Worm (Caenorhabditis elegans) whole organism, young adult: ENCODE results near the gene nucb-1.

ENCODE experiments used
- C06A6.2 ChIP-seq: fragments of 200-800 bp; sonication (Bioruptor generic); conservative IDR thresholded peaks from 2 replicates; pipeline ENCODE4 v1.3.6; 2022; ENCODE audit warnings: missing genetic modification characterization, missing compliant biosample characterization
- D2030.7 ChIP-seq: fragments of 200-800 bp; sonication (Bioruptor generic); IDR thresholded peaks from 2 replicates; pipeline ENCODE4 v1.3.6; 2022; ENCODE audit warnings: missing genetic modification reagents, missing genetic modification characterization, missing compliant biosample characterization
- F22D6.2 ChIP-seq: sonication (generic microtip); optimal IDR thresholded peaks from 2 replicates; lab custom pipeline; 2016; ENCODE audit warnings: mild to moderate bottlenecking, missing genetic modification characterization, missing compliant biosample characterization
- F23B12.7 ChIP-seq: sonication (generic microtip); optimal IDR thresholded peaks from 2 replicates; lab custom pipeline; 2017; ENCODE audit warnings: missing genetic modification characterization, mild to moderate bottlenecking, missing compliant biosample characterization, antibody characterized with exemption, moderate library complexity; ENCODE audit not compliant: insufficient read depth
- F37B4.10 ChIP-seq: fragments of 200-800 bp; sonication (Bioruptor generic); IDR thresholded peaks from 2 replicates; pipeline ENCODE4 v1.3.6; 2022; ENCODE audit warnings: missing genetic modification characterization, missing compliant biosample characterization
- K12H6.12 ChIP-seq: fragments of 200-800 bp; sonication (Bioruptor generic); optimal IDR thresholded peaks from 2 replicates; lab custom pipeline; 2018; ENCODE audit warnings: mild to moderate bottlenecking, missing genetic modification characterization, missing compliant biosample characterization
- ZK185.1 ChIP-seq: sonication (generic microtip); optimal IDR thresholded peaks from 2 replicates; lab custom pipeline; 2016; ENCODE audit warnings: mild to moderate bottlenecking, missing genetic modification characterization, missing compliant biosample characterization; ENCODE audit not compliant: poor library complexity, severe bottlenecking
- ama-1 ChIP-seq, 3 experiments: fragments of 150-350 bp in 1 of 3; sonication (generic microtip) in 2 of 3; optimal IDR thresholded peaks; 2 replicates each; lab custom pipeline; 2014 to 2018; ENCODE audit warnings: missing biosample characterization in 2 of 3, missing genetic modification characterization in 2 of 3, missing genetic modification reagents in 2 of 3
- attf-3 ChIP-seq: fragments of 200-800 bp; sonication (Bioruptor generic); conservative IDR thresholded peaks from 2 replicates; pipeline ENCODE4 v1.3.6; 2022; ENCODE audit warnings: missing genetic modification reagents, missing genetic modification characterization, missing compliant biosample characterization
- bed-1 ChIP-seq: fragments of 200-800 bp; sonication (Bioruptor generic); IDR thresholded peaks from 2 replicates; pipeline ENCODE4 v1.3.6; 2022; ENCODE audit warnings: missing genetic modification reagents, missing genetic modification characterization, missing compliant biosample characterization
- cebp-1 ChIP-seq, 2 experiments: fragments of 200-800 bp in 1 of 2; sonication (Bioruptor generic) in 1 of 2; sonication (generic microtip) in 1 of 2; IDR thresholded peaks in 1 of 2; optimal IDR thresholded peaks in 1 of 2; 2 replicates each; pipeline versions ENCODE4 v1.3.6 to Lab custom; 2017 to 2022; ENCODE audit warnings: missing compliant biosample characterization in 2 of 2, missing genetic modification characterization in 2 of 2, mild to moderate bottlenecking in 1 of 2, missing genetic modification reagents in 1 of 2, moderate library complexity in 1 of 2
- ceh-40 ChIP-seq: fragments of 200-800 bp; sonication (Bioruptor generic); IDR thresholded peaks from 2 replicates; pipeline ENCODE4 v1.3.6; 2022; ENCODE audit warnings: missing genetic modification characterization, missing compliant biosample characterization
- ceh-79 ChIP-seq: sonication (generic microtip); optimal IDR thresholded peaks from 2 replicates; lab custom pipeline; 2017; ENCODE audit warnings: mild to moderate bottlenecking, missing genetic modification characterization, missing compliant biosample characterization
- ceh-91 ChIP-seq: fragments of 200-800 bp; sonication (Bioruptor generic); IDR thresholded peaks from 2 replicates; pipeline ENCODE4 v1.3.6; 2022; ENCODE audit warnings: missing genetic modification reagents, missing genetic modification characterization, missing compliant biosample characterization
- dpff-1 ChIP-seq: sonication (generic microtip); optimal IDR thresholded peaks from 2 replicates; lab custom pipeline; 2017; ENCODE audit warnings: mild to moderate bottlenecking, missing genetic modification characterization, missing compliant biosample characterization
- dpl-1 ChIP-seq: fragments of 150-350 bp; optimal IDR thresholded peaks from 2 replicates; lab custom pipeline; 2014; ENCODE audit warnings: missing biosample characterization, missing genetic modification reagents, missing genetic modification characterization
- efl-1 ChIP-seq: fragments of 150-350 bp; optimal IDR thresholded peaks from 2 replicates; lab custom pipeline; 2014; ENCODE audit warnings: missing biosample characterization, missing genetic modification reagents, missing genetic modification characterization
- ets-4 ChIP-seq: fragments of 200-800 bp; sonication (Bioruptor generic); optimal IDR thresholded peaks from 2 replicates; lab custom pipeline; 2018; ENCODE audit warnings: mild to moderate bottlenecking, missing genetic modification characterization, missing compliant biosample characterization
- hsf-1 ChIP-seq: fragments of 200-800 bp; sonication (Bioruptor generic); IDR thresholded peaks from 2 replicates; pipeline ENCODE4 v1.3.6; 2022; ENCODE audit warnings: missing genetic modification reagents, missing genetic modification characterization, missing compliant biosample characterization
- let-526 ChIP-seq: fragments of 200-800 bp; sonication (Bioruptor generic); IDR thresholded peaks from 2 replicates; pipeline ENCODE4 v1.3.6; 2022; ENCODE audit warnings: missing genetic modification reagents, missing genetic modification characterization, missing compliant biosample characterization
- lin-40 ChIP-seq: sonication (generic microtip); optimal IDR thresholded peaks from 2 replicates; lab custom pipeline; 2016; ENCODE audit warnings: missing genetic modification characterization, mild to moderate bottlenecking, missing compliant biosample characterization, missing genotype, missing genetic modification reagents
- lin-54 ChIP-seq: fragments of 200-800 bp; sonication (Bioruptor generic); optimal IDR thresholded peaks from 2 replicates; lab custom pipeline; 2018; ENCODE audit warnings: mild to moderate bottlenecking, missing genetic modification characterization, missing compliant biosample characterization
- lsl-1 ChIP-seq: fragments of 200-800 bp; sonication (Bioruptor generic); optimal IDR thresholded peaks from 2 replicates; lab custom pipeline; 2018; ENCODE audit warnings: mild to moderate bottlenecking, missing genetic modification characterization, moderate library complexity, missing compliant biosample characterization
- madf-10 ChIP-seq: sonication (generic microtip); optimal IDR thresholded peaks from 2 replicates; lab custom pipeline; 2016; ENCODE audit warnings: mild to moderate bottlenecking, missing genetic modification characterization, missing compliant biosample characterization
- nfya-1 ChIP-seq: sonication (generic microtip); optimal IDR thresholded peaks from 2 replicates; lab custom pipeline; 2017; ENCODE audit warnings: antibody characterized with exemption, missing compliant biosample characterization, missing genetic modification characterization, borderline replicate concordance; ENCODE audit not compliant: insufficient read depth
- nhr-80 ChIP-seq: sonication (generic microtip); optimal IDR thresholded peaks from 2 replicates; lab custom pipeline; 2016; ENCODE audit warnings: missing genetic modification characterization, missing compliant biosample characterization
- repo-1 ChIP-seq: sonication (generic microtip); optimal IDR thresholded peaks from 2 replicates; lab custom pipeline; 2017; ENCODE audit warnings: mild to moderate bottlenecking, missing genetic modification characterization, missing compliant biosample characterization
- snpc-1.3 ChIP-seq: sonication (generic microtip); optimal IDR thresholded peaks from 2 replicates; lab custom pipeline; 2017; ENCODE audit warnings: missing genetic modification characterization, mild to moderate bottlenecking, missing compliant biosample characterization, antibody characterized with exemption, moderate library complexity, missing genotype, missing genetic modification reagents; ENCODE audit not compliant: insufficient read depth
- snpc-4 ChIP-seq, 5 experiments: fragments of 150-350 bp in 1 of 5; sonication (generic microtip) in 4 of 5; optimal IDR thresholded peaks; 2 replicates each; lab custom pipeline; 2014 to 2018; ENCODE audit warnings: missing genetic modification characterization in 5 of 5, missing biosample characterization in 3 of 5, antibody characterized with exemption in 2 of 5, mild to moderate bottlenecking in 2 of 5, missing compliant biosample characterization in 2 of 5, missing genotype in 2 of 5, moderate library complexity in 2 of 5, missing genetic modification reagents in 1 of 5
- tlf-1 ChIP-seq: fragments of 200-800 bp; sonication (Bioruptor generic); optimal IDR thresholded peaks from 2 replicates; lab custom pipeline; 2018; ENCODE audit warnings: mild to moderate bottlenecking, missing genetic modification characterization, missing compliant biosample characterization
- ztf-18 ChIP-seq: sonication (generic microtip); optimal IDR thresholded peaks from 2 replicates; lab custom pipeline; 2016; ENCODE audit warnings: missing genotype, mild to moderate bottlenecking, missing genetic modification characterization, missing compliant biosample characterization
- ztf-3 ChIP-seq: fragments of 200-800 bp; sonication (Bioruptor generic); optimal IDR thresholded peaks from 2 replicates; lab custom pipeline; 2018; ENCODE audit warnings: mild to moderate bottlenecking, missing genetic modification characterization, missing compliant biosample characterization

The nucb-1 gene

ce11 chrX:10228094-10228746 lies 30.7 kb downstream of the nucb-1 start, which contains the start of gene C14H10.3:
C14H10.3 (minus strand) TSS chrX:10228137.
- TF ChIP-seq F22D6.2 (tag; lab: Kevin White, UChicago): no peak
- TF ChIP-seq nhr-80 (tag; lab: Kevin White, UChicago): peak; percentile 26
- TF ChIP-seq dpff-1 (tag; lab: Kevin White, UChicago): no peak

- TF ChIP-seq cebp-1 (GFP tag; IDR thresholded peaks at IDR 0.05; lab: Robert Waterston, UW): no peak
- TF ChIP-seq cebp-1 (tag; optimal IDR thresholded peaks at IDR 0.05; lab: Kevin White, UChicago): no peak
- TF ChIP-seq D2030.7 (GFP tag; lab: Robert Waterston, UW): no peak
- no peak for TF ChIP-seq F37B4.10 (GFP tag; lab: Robert Waterston, UW)
- TF ChIP-seq repo-1 (tag; lab: Kevin White, UChicago): no peak
- no peak for TF ChIP-seq efl-1 (GFP tag; lab: Kevin White, UChicago)
- peak; percentile 16 for TF ChIP-seq lin-40 (tag; lab: Kevin White, UChicago)
- no peak for TF ChIP-seq let-526
Observed at ce11 chrX:10230872-10231271, 33.4 kb downstream of the nucb-1 start.

- TF ChIP-seq nfya-1 (tag; lab: Kevin White, UChicago) (no peak), ceh-40 (GFP tag; lab: Robert Waterston, UW) (no peak), cebp-1 (GFP tag; IDR thresholded peaks at IDR 0.05; lab: Robert Waterston, UW) (no peak), cebp-1 (tag; optimal IDR thresholded peaks at IDR 0.05; lab: Kevin White, UChicago) (no peak), ama-1 (optimal IDR thresholded peaks at IDR 0.05; lab: Kevin White, UChicago) (no peak), ama-1 (GFP tag; optimal IDR thresholded peaks at IDR 0.05; lab: Kevin White, UChicago) (no peak)
- TF ChIP-seq, all 124 proteins: peak for 0
Observed at ce11 chrX:10232395-10232794, 34.9 kb downstream of the nucb-1 start.

- peak; percentile 16 for TF ChIP-seq lin-40 (tag; lab: Kevin White, UChicago)
- no peak for TF ChIP-seq ets-4 (GFP tag; lab: Kevin White, UChicago)
- no peak for TF ChIP-seq lsl-1
- no peak for TF ChIP-seq tlf-1 (GFP tag; lab: Kevin White, UChicago)
Observed at ce11 chrX:10236844-10237243, 39.3 kb downstream of the nucb-1 start, which contains the start of gene zipt-13. zipt-13 (minus strand) TSS chrX:10236944.

ce11 chrX:10238146-10238749 lies 40.7 kb downstream of the nucb-1 start:
- TF ChIP-seq snpc-4 (GFP tag; optimal IDR thresholded peaks at IDR 0.05; lab: Kevin White, UChicago) (no peak), snpc-4 (tag; optimal IDR thresholded peaks at IDR 0.05; lab: Kevin White, UChicago) (no peak), ceh-91 (GFP tag; lab: Robert Waterston, UW) (no peak), attf-3 (GFP tag; lab: Robert Waterston, UW) (no peak), madf-10 (tag; lab: Kevin White, UChicago) (no peak), snpc-1.3 (tag; lab: Kevin White, UChicago) (no peak), C06A6.2 (GFP tag; lab: Robert Waterston, UW) (no peak), ceh-79 (tag; lab: Kevin White, UChicago) (no peak), ztf-3 (GFP tag; lab: Kevin White, UChicago) (no peak), let-526 (no peak), dpl-1 (GFP tag; lab: Kevin White, UChicago) (no peak), ztf-18 (no peak), K12H6.12 (tag; lab: Kevin White, UChicago) (no peak), efl-1 (GFP tag; lab: Kevin White, UChicago) (no peak), lin-54 (GFP tag; lab: Kevin White, UChicago) (no peak), nhr-80 (tag; lab: Kevin White, UChicago) (no peak), bed-1 (GFP tag; lab: Robert Waterston, UW) (no peak), hsf-1 (GFP tag; lab: Robert Waterston, UW) (no peak), F23B12.7 (no peak), F37B4.10 (GFP tag; lab: Robert Waterston, UW) (no peak), ZK185.1 (tag; lab: Kevin White, UChicago) (no peak)
